Fruit fly (Drosophila melanogaster): Measurements from ENCODE around the gene CG4036.

DNA sequence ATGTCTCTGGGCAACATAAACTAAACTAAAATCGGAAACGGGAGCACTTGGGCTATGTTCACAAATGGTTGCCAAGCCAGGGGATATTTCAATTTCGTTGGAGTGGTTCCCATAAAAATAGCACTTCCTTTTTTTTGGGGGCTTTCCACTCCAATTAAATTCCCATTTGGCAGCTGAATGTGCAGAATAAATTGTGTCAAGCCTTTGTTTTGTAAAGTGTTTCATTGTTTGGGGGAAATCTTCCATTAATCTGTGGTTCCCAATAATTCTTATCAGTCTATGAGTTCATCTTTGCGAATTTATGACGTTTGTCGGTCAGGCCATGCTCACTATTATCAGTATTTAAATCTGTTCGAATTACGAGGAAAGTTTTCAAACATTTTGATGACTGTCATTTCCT, 12.8 kb upstream of the CG4036 start:
- no peak for TF ChIP-seq h (optimal IDR thresholded peaks at IDR 0.05)
- no peak for TF ChIP-seq Myc (optimal IDR thresholded peaks at IDR 0.05)
- no peak for TF ChIP-seq insv (optimal IDR thresholded peaks at IDR 0.05)
